Fruit fly (Drosophila melanogaster): ENCODE data around the gene Srp72.

DNA sequence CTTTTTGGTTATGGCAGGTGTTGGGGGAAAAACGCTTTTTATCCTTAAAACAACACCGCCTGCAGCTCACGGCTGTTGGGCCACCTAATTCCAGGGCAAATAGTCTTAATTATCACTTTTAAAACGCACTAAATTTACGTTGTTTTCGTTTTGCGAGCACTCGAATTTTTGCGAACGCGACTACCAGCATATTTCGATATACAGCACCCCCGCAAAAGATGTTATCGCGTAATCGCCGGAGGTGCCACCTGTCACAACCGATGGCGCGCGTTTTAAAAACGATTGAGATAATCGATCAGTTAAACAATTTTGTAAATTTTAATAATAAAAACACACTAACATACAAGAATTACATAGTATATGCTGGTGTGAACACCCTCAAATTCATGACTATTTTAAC lies 36.4 kb upstream of the Srp72 start, which contains the start of gene Stat92E:
- TF ChIP-seq CTCF (optimal IDR thresholded peaks at IDR 0.05), result no peak
- no peak for TF ChIP-seq CG8478 (optimal IDR thresholded peaks at IDR 0.05)
